Worm (Caenorhabditis elegans): Measurements from ENCODE around the gene clec-170.
"Not testable (repeated sequence)": the region's sequence is repeated elsewhere in the genome, so short reads cannot be mapped to it uniquely, and the experiment has no call there.

DNA sequence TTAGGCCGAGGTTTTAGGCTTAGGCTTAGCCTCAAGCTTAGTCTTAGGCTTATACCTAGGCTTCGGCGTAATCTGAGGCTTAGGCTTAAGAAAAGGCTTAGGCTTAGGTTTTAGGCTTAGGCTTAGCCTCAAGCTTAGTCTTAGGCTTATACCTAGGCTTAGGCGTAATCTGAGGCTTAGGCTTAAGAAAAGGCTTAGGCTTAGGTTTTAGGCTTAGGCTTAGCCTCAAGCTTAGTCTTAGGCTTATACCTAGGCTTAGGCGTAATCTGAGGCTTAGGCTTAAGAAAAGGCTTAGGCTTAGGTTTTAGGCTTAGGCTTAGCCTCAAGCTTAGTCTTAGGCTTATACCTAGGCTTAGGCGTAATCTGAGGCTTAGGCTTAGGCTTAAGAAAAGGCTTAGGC, 49.4 kb upstream of the clec-170 start:
- not testable (repeated sequence) for TF ChIP-seq nhr-11 (tag; optimal IDR thresholded peaks at IDR 0.05); nhr-48 (tag; optimal IDR thresholded peaks at IDR 0.05); tra-1 (GFP tag; IDR thresholded peaks at IDR 0.05); T20F7.1 (GFP tag; optimal IDR thresholded peaks at IDR 0.05); ctbp-1 (GFP tag; IDR thresholded peaks at IDR 0.05); ama-1 (optimal IDR thresholded peaks at IDR 0.05); lin-1 (GFP tag; IDR thresholded peaks at IDR 0.05); egl-27 (tag; optimal IDR thresholded peaks at IDR 0.05); unc-62 (GFP tag; optimal IDR thresholded peaks at IDR 0.05 in 1 of 2); unc-62 (tag; optimal IDR thresholded peaks at IDR 0.05)

Data from whole organism, L4 larva.